Worm (Caenorhabditis elegans) whole organism, L1 larva: ENCODE measurements around the gene lmtr-3.

Experiments
- aly-2 ChIP-seq: fragments of 150-350 bp; optimal IDR thresholded peaks from 2 replicates; lab custom pipeline; 2014; ENCODE audit warnings: missing biosample characterization, missing genetic modification characterization
- ama-1 ChIP-seq: fragments of 150-350 bp; optimal IDR thresholded peaks from 2 replicates; lab custom pipeline; 2014
- ceh-90 ChIP-seq: sonication (generic microtip); optimal IDR thresholded peaks from 2 replicates; lab custom pipeline; 2016; ENCODE audit warnings: missing genetic modification characterization, missing compliant biosample characterization
- dpl-1 ChIP-seq, 3 experiments: fragments of 150-350 bp in 2 of 3; sonication (generic microtip) in 1 of 3; optimal IDR thresholded peaks; 2 replicates each; lab custom pipeline; 2014 to 2017; ENCODE audit warnings: missing biosample characterization in 3 of 3, missing genetic modification characterization in 3 of 3, missing genetic modification reagents in 3 of 3
- efl-3 ChIP-seq: fragments of 200-800 bp; sonication (Bioruptor generic); optimal IDR thresholded peaks from 2 replicates; lab custom pipeline; 2018; ENCODE audit warnings: mild to moderate bottlenecking, missing genetic modification characterization, missing compliant biosample characterization
- egl-13 ChIP-seq: sonication (generic microtip); optimal IDR thresholded peaks from 2 replicates; lab custom pipeline; 2016; ENCODE audit warnings: missing genotype, missing genetic modification reagents, missing genetic modification characterization, missing compliant biosample characterization
- fos-1 ChIP-seq: fragments of 150-350 bp; optimal IDR thresholded peaks from 2 replicates; lab custom pipeline; 2014; ENCODE audit warnings: missing biosample characterization, missing genetic modification characterization
- nhr-12 ChIP-seq: sonication (generic microtip); optimal IDR thresholded peaks from 2 replicates; lab custom pipeline; 2017; ENCODE audit warnings: missing biosample characterization, missing genetic modification characterization
- nhr-237 ChIP-seq: fragments of 150-350 bp; optimal IDR thresholded peaks from 2 replicates; lab custom pipeline; 2014; ENCODE audit warnings: missing biosample characterization, missing genetic modification characterization
- nhr-28 ChIP-seq: fragments of 150-350 bp; optimal IDR thresholded peaks from 2 replicates; lab custom pipeline; 2014; ENCODE audit warnings: missing biosample characterization, missing genetic modification characterization
- snpc-4 ChIP-seq: fragments of 150-350 bp; optimal IDR thresholded peaks from 2 replicates; lab custom pipeline; 2014; ENCODE audit warnings: missing biosample characterization, missing genetic modification characterization
- tbx-2 ChIP-seq: sonication (generic microtip); optimal IDR thresholded peaks from 2 replicates; lab custom pipeline; 2016; ENCODE audit warnings: missing genetic modification characterization, missing compliant biosample characterization
- ztf-11 ChIP-seq, 2 experiments: sonication (generic microtip); optimal IDR thresholded peaks; 2 replicates each; lab custom pipeline; 2016 to 2017; ENCODE audit warnings: missing genetic modification characterization in 2 of 2, missing biosample characterization in 1 of 2, missing compliant biosample characterization in 1 of 2

DNA sequence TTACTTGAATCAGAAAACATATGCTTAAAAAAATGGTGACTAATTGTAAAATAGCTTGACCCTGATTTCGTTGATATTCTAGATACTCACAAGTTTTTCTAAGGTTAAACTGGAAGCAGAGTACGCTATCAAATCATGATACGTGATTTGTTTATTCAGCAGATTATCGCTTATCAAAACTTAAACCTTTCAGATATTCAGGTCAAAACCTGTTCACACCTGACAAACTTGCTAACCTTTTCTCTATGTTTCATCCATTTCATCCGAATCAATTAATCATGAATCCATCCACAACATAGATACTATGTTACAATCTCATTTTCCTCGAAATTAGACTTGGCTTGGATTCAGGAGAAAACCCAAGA is 23.8 kb downstream of the lmtr-3 start:
- TF ChIP-seq nhr-28 (no peak), dpl-1 (GFP tag; optimal IDR thresholded peaks at IDR 0.05; lab: Kevin White, UChicago) (no peak), fos-1 (no peak), tbx-2 (tag; lab: Kevin White, UChicago) (no peak), nhr-237 (no peak), aly-2 (tag; lab: Kevin White, UChicago) (no peak), snpc-4 (tag; lab: Kevin White, UChicago) (no peak), efl-3 (GFP tag; lab: Kevin White, UChicago) (no peak), ztf-11 (tag; optimal IDR thresholded peaks at IDR 0.05; lab: Kevin White, UChicago) (no peak), ceh-90 (tag; lab: Kevin White, UChicago) (no peak), nhr-12 (tag; lab: Kevin White, UChicago) (no peak), ama-1 (lab: Kevin White, UChicago) (no peak), egl-13 (no peak)
